Worm (Caenorhabditis elegans) whole organism, mixed stage, embryonic: ENCODE data around the gene C17C3.11.

Experiments
- M03D4.4 ChIP-seq: sonication (generic microtip); optimal IDR thresholded peaks from 2 replicates; lab custom pipeline; 2017; ENCODE audit warnings: mild to moderate bottlenecking, missing genetic modification characterization, missing compliant biosample characterization
- bed-3 ChIP-seq: fragments of 200-800 bp; sonication (Bioruptor generic); optimal IDR thresholded peaks from 3 replicates; lab custom pipeline; 2018; ENCODE audit warnings: mild to moderate bottlenecking, missing genetic modification characterization, moderate library complexity, missing compliant biosample characterization
- blmp-1 ChIP-seq: fragments of 150-350 bp; optimal IDR thresholded peaks from 2 replicates; lab custom pipeline; 2014; ENCODE audit warnings: missing biosample characterization, missing genetic modification characterization
- ceh-43 ChIP-seq: fragments of 200-800 bp; sonication (Bioruptor generic); optimal IDR thresholded peaks from 2 replicates; lab custom pipeline; 2018; ENCODE audit warnings: mild to moderate bottlenecking, missing genetic modification characterization, moderate library complexity, missing compliant biosample characterization
- ceh-83 ChIP-seq: fragments of 200-800 bp; sonication (Bioruptor generic); optimal IDR thresholded peaks from 2 replicates; lab custom pipeline; 2018; ENCODE audit warnings: mild to moderate bottlenecking, missing genetic modification characterization, missing compliant biosample characterization
- ces-1 ChIP-seq: fragments of 150-350 bp; optimal IDR thresholded peaks from 2 replicates; lab custom pipeline; 2014; ENCODE audit warnings: missing biosample characterization, missing genetic modification reagents, missing genetic modification characterization
- cnd-1 ChIP-seq: fragments of 200-800 bp; sonication (Bioruptor generic); optimal IDR thresholded peaks from 2 replicates; lab custom pipeline; 2018; ENCODE audit warnings: mild to moderate bottlenecking, missing genetic modification characterization, missing compliant biosample characterization
- drap-1 ChIP-seq: fragments of 200-800 bp; sonication (Bioruptor generic); optimal IDR thresholded peaks from 3 replicates; lab custom pipeline; 2018; ENCODE audit warnings: mild to moderate bottlenecking, missing genetic modification characterization, missing compliant biosample characterization
- elt-1 ChIP-seq: sonication (generic microtip); optimal IDR thresholded peaks from 2 replicates; lab custom pipeline; 2017; ENCODE audit warnings: missing genetic modification characterization, mild to moderate bottlenecking, missing compliant biosample characterization, antibody characterized with exemption, moderate library complexity, borderline replicate concordance; ENCODE audit not compliant: insufficient read depth
- elt-3 ChIP-seq: fragments of 150-350 bp; optimal IDR thresholded peaks from 2 replicates; lab custom pipeline; 2014; ENCODE audit warnings: missing biosample characterization, missing genetic modification characterization
- ham-2 ChIP-seq: fragments of 200-800 bp; sonication (Bioruptor generic); optimal IDR thresholded peaks from 2 replicates; lab custom pipeline; 2018; ENCODE audit warnings: mild to moderate bottlenecking, missing genetic modification characterization, missing compliant biosample characterization
- hlh-1 ChIP-seq: fragments of 150-350 bp; optimal IDR thresholded peaks from 2 replicates; lab custom pipeline; 2014; ENCODE audit warnings: missing biosample characterization, missing genetic modification reagents, missing genetic modification characterization
- lin-13 ChIP-seq: fragments of 150-350 bp; optimal IDR thresholded peaks from 2 replicates; lab custom pipeline; 2014; ENCODE audit warnings: missing biosample characterization, missing genetic modification characterization
- lin-32 ChIP-seq: fragments of 200-800 bp; sonication (Bioruptor generic); optimal IDR thresholded peaks from 2 replicates; lab custom pipeline; 2018; ENCODE audit warnings: mild to moderate bottlenecking, missing genetic modification characterization, missing compliant biosample characterization
- lsy-2 ChIP-seq: fragments of 150-350 bp; optimal IDR thresholded peaks from 2 replicates; lab custom pipeline; 2014; ENCODE audit warnings: missing biosample characterization, missing genetic modification characterization
- mab-5 ChIP-seq: fragments of 150-350 bp; optimal IDR thresholded peaks from 2 replicates; lab custom pipeline; 2014; ENCODE audit warnings: missing biosample characterization, missing genetic modification characterization
- mep-1 ChIP-seq: fragments of 150-350 bp; optimal IDR thresholded peaks from 2 replicates; lab custom pipeline; 2017; ENCODE audit warnings: missing biosample characterization, missing genetic modification reagents, missing genetic modification characterization, inconsistent platforms
- mls-2 ChIP-seq: sonication (generic microtip); optimal IDR thresholded peaks from 2 replicates; lab custom pipeline; 2016; ENCODE audit warnings: mild to moderate bottlenecking, missing genetic modification characterization, moderate library complexity, missing compliant biosample characterization
- nhr-2 ChIP-seq: fragments of 150-350 bp; optimal IDR thresholded peaks from 2 replicates; lab custom pipeline; 2014; ENCODE audit warnings: missing biosample characterization, missing genetic modification characterization
- nhr-28 ChIP-seq: fragments of 150-350 bp; optimal IDR thresholded peaks from 2 replicates; lab custom pipeline; 2014; ENCODE audit warnings: missing biosample characterization, missing genetic modification characterization
- nhr-76 ChIP-seq: sonication (generic microtip); optimal IDR thresholded peaks from 2 replicates; lab custom pipeline; 2017; ENCODE audit warnings: missing biosample characterization, missing genetic modification characterization
- pha-4 ChIP-seq: fragments of 150-350 bp; optimal IDR thresholded peaks from 2 replicates; lab custom pipeline; 2018; ENCODE audit warnings: missing biosample characterization, missing genetic modification reagents, missing genetic modification characterization
- sem-2 ChIP-seq: fragments of 200-800 bp; sonication (Bioruptor generic); optimal IDR thresholded peaks from 2 replicates; lab custom pipeline; 2018; ENCODE audit warnings: mild to moderate bottlenecking, missing genetic modification characterization, missing compliant biosample characterization
- snpc-4 ChIP-seq: fragments of 150-350 bp; optimal IDR thresholded peaks from 2 replicates; lab custom pipeline; 2014; ENCODE audit warnings: missing biosample characterization, missing genetic modification characterization
- sptf-1 ChIP-seq: sonication (generic microtip); optimal IDR thresholded peaks from 2 replicates; lab custom pipeline; 2017; ENCODE audit warnings: mild to moderate bottlenecking, missing genetic modification characterization, moderate library complexity, missing compliant biosample characterization
- tbx-8 ChIP-seq: fragments of 200-800 bp; sonication (Bioruptor generic); optimal IDR thresholded peaks from 2 replicates; lab custom pipeline; 2018; ENCODE audit warnings: mild to moderate bottlenecking, missing genetic modification characterization, moderate library complexity, missing compliant biosample characterization
- unc-120 ChIP-seq: sonication (generic microtip); optimal IDR thresholded peaks from 2 replicates; lab custom pipeline; 2017; ENCODE audit warnings: missing genetic modification characterization, missing compliant biosample characterization; ENCODE audit not compliant: poor library complexity, severe bottlenecking
- unc-39 ChIP-seq: fragments of 150-350 bp; optimal IDR thresholded peaks from 2 replicates; lab custom pipeline; 2014; ENCODE audit warnings: missing biosample characterization, missing genetic modification characterization
- unc-62 ChIP-seq: fragments of 150-350 bp; optimal IDR thresholded peaks from 2 replicates; lab custom pipeline; 2014; ENCODE audit warnings: missing biosample characterization, missing genetic modification reagents, missing genetic modification characterization
- zip-8 ChIP-seq: fragments of 150-350 bp; optimal IDR thresholded peaks from 2 replicates; lab custom pipeline; 2014; ENCODE audit warnings: missing biosample characterization, missing genetic modification characterization
- ztf-11 ChIP-seq: fragments of 150-350 bp; optimal IDR thresholded peaks from 2 replicates; lab custom pipeline; 2014; ENCODE audit warnings: missing biosample characterization, missing genetic modification characterization

The C17C3.11 gene

ce11 chrII:5554788-5555187, 17.2 kb downstream of the C17C3.11 start:
- TF ChIP-seq mab-5 (tag; lab: Kevin White, UChicago) (no peak), ceh-43 (GFP tag; lab: Kevin White, UChicago) (no peak), lin-13 (tag; lab: Kevin White, UChicago) (no peak), ham-2 (no peak), mls-2 (tag; lab: Kevin White, UChicago) (no peak)

ce11 chrII:5555522-5555921, 17.9 kb downstream of the C17C3.11 start:
- TF ChIP-seq tbx-8 (GFP tag; lab: Kevin White, UChicago) = no peak
- TF ChIP-seq mab-5 (tag; lab: Kevin White, UChicago) = no peak
- no peak for TF ChIP-seq ztf-11
- no peak for TF ChIP-seq nhr-28 (tag; lab: Kevin White, UChicago)
- TF ChIP-seq M03D4.4 (tag; lab: Kevin White, UChicago) = no peak
- TF ChIP-seq unc-62 (GFP tag; lab: Kevin White, UChicago) = no peak
- no peak for TF ChIP-seq bed-3 (GFP tag; lab: Kevin White, UChicago)
- no peak for TF ChIP-seq nhr-76 (tag; lab: Kevin White, UChicago)
- no peak for TF ChIP-seq unc-120 (tag; lab: Kevin White, UChicago)
- no peak for TF ChIP-seq snpc-4 (tag; lab: Kevin White, UChicago)
- TF ChIP-seq cnd-1 = no peak
- no peak for TF ChIP-seq ceh-83
- TF ChIP-seq blmp-1 = no peak
- TF ChIP-seq mls-2 (tag; lab: Kevin White, UChicago) = no peak
- TF ChIP-seq elt-1 (tag; lab: Kevin White, UChicago) = no peak
- TF ChIP-seq zip-8 (tag; lab: Kevin White, UChicago) = no peak
- no peak for TF ChIP-seq hlh-1 (tag; lab: Kevin White, UChicago)
- TF ChIP-seq lin-32 (GFP tag; lab: Kevin White, UChicago) = no peak
- no peak for TF ChIP-seq mep-1 (tag; lab: Kevin White, UChicago)

ce11 chrII:5556431-5556830, 18.8 kb downstream of the C17C3.11 start, which contains the start of gene ins-11:
ins-11 (plus strand) TSS chrII:5556731.
- TF ChIP-seq ces-1 (GFP tag; lab: Kevin White, UChicago) (no peak), ham-2 (no peak), zip-8 (tag; lab: Kevin White, UChicago) (no peak), tbx-8 (GFP tag; lab: Kevin White, UChicago) (no peak), mab-5 (tag; lab: Kevin White, UChicago) (no peak), mep-1 (tag; lab: Kevin White, UChicago) (no peak), nhr-2 (no peak), elt-3 (no peak), hlh-1 (tag; lab: Kevin White, UChicago) (no peak), drap-1 (no peak), blmp-1 (no peak), sptf-1 (tag; lab: Kevin White, UChicago) (no peak), nhr-76 (tag; lab: Kevin White, UChicago) (no peak)
- TF ChIP-seq, all 35 proteins: peak for 0

- TF ChIP-seq cnd-1 (no peak), ceh-83 (no peak), mls-2 (tag; lab: Kevin White, UChicago) (no peak), sptf-1 (tag; lab: Kevin White, UChicago) (no peak), hlh-1 (tag; lab: Kevin White, UChicago) (no peak), drap-1 (no peak), unc-62 (GFP tag; lab: Kevin White, UChicago) (no peak)
Measured at ce11 chrII:5557134-5557533, 19.5 kb downstream of the C17C3.11 start.

ce11 chrII:5561392-5561791, 23.8 kb downstream of the C17C3.11 start, which contains the start of gene C17C3.3:
C17C3.3 (plus strand) TSS chrII:5561737.
- no peak for TF ChIP-seq ztf-11
- no peak for TF ChIP-seq lin-32 (GFP tag; lab: Kevin White, UChicago)
- TF ChIP-seq sptf-1 (tag; lab: Kevin White, UChicago) = no peak
- no peak for TF ChIP-seq tbx-8 (GFP tag; lab: Kevin White, UChicago)
- no peak for TF ChIP-seq M03D4.4 (tag; lab: Kevin White, UChicago)
- no peak for TF ChIP-seq pha-4 (tag; lab: Kevin White, UChicago)
- TF ChIP-seq unc-39 = no peak
- no peak for TF ChIP-seq elt-3
- no peak for TF ChIP-seq zip-8 (tag; lab: Kevin White, UChicago)
- no peak for TF ChIP-seq hlh-1 (tag; lab: Kevin White, UChicago)
- no peak for TF ChIP-seq nhr-76 (tag; lab: Kevin White, UChicago)
- no peak for TF ChIP-seq ceh-83
- no peak for TF ChIP-seq blmp-1
- TF ChIP-seq lsy-2 = no peak
- no peak for TF ChIP-seq nhr-2
- no peak for TF ChIP-seq drap-1
- no peak for TF ChIP-seq lin-13 (tag; lab: Kevin White, UChicago)
- no peak for TF ChIP-seq cnd-1
- no peak for TF ChIP-seq snpc-4 (tag; lab: Kevin White, UChicago)
- TF ChIP-seq sem-2 (GFP tag; lab: Kevin White, UChicago) = no peak
